Fruit fly (Drosophila melanogaster): ENCODE measurements around the gene Desat1.

Desat1 gene

dm6 chr3R:12406235-12407196 lies 32.9 kb upstream of the Desat1 start, which contains the start of gene CG5167:
CG5167 (plus strand) TSS chr3R:12406532.
- TF ChIP-seq HLH106 (tag; optimal IDR thresholded peaks at IDR 0.05) (peak; percentile 45), Abd-B (GFP tag; optimal IDR thresholded peaks at IDR 0.05) (no peak), woc (GFP tag; optimal IDR thresholded peaks at IDR 0.05) (peak; percentile 48), N (GFP tag; optimal IDR thresholded peaks at IDR 0.05) (no peak), Hnf4 (GFP tag; optimal IDR thresholded peaks at IDR 0.05) (no peak), rgr (GFP tag; optimal IDR thresholded peaks at IDR 0.05) (peak; percentile 69), ey (GFP tag; optimal IDR thresholded peaks at IDR 0.05) (peak; percentile 43), CG9705 (GFP tag; optimal IDR thresholded peaks at IDR 0.05) (peak; percentile 14), Rel (GFP tag; optimal IDR thresholded peaks at IDR 0.05) (no peak), Rel (tag; optimal IDR thresholded peaks at IDR 0.05) (peak; percentile 5), dmrt93B (GFP tag; optimal IDR thresholded peaks at IDR 0.05) (no peak), br (GFP tag; optimal IDR thresholded peaks at IDR 0.05) (peak; percentile 52), psq (GFP tag; optimal IDR thresholded peaks at IDR 0.05) (peak; percentile 54), foxo (GFP tag; optimal IDR thresholded peaks at IDR 0.05) (peak in 1 of 2 experiments; percentile 67), Jra (GFP tag; optimal IDR thresholded peaks at IDR 0.05) (no peak), Mio (GFP tag; optimal IDR thresholded peaks at IDR 0.05) (no peak), Sp1 (GFP tag; optimal IDR thresholded peaks at IDR 0.05) (peak; percentile 58), OdsH (GFP tag; optimal IDR thresholded peaks at IDR 0.05) (peak; percentile 53), CG32264 (GFP tag; optimal IDR thresholded peaks at IDR 0.05) (no peak), fru (GFP tag; optimal IDR thresholded peaks at IDR 0.05) (peak; percentile 82), h (GFP tag; optimal IDR thresholded peaks at IDR 0.05) (peak; percentile 58)

dm6 chr3R:12408160-12408559 lies 31.2 kb upstream of the Desat1 start, which contains the start of gene CG5196:
CG5196 (plus strand) TSS chr3R:12408316.
- TF ChIP-seq CG32264 (GFP tag; optimal IDR thresholded peaks at IDR 0.05) (no peak), Vsx2 (GFP tag; optimal IDR thresholded peaks at IDR 0.05; ENCODE audit: partially characterized antibody) (no peak), GATAd (GFP tag; optimal IDR thresholded peaks at IDR 0.05) (no peak), HLH106 (tag; optimal IDR thresholded peaks at IDR 0.05) (peak; percentile 7), Rel (GFP tag; optimal IDR thresholded peaks at IDR 0.05) (no peak), Rel (tag; optimal IDR thresholded peaks at IDR 0.05) (peak; percentile 27), psq (GFP tag; optimal IDR thresholded peaks at IDR 0.05) (no peak), Sp1 (GFP tag; optimal IDR thresholded peaks at IDR 0.05) (peak; percentile 22), Hnf4 (GFP tag; optimal IDR thresholded peaks at IDR 0.05) (no peak), fru (GFP tag; optimal IDR thresholded peaks at IDR 0.05) (peak; percentile 17)

- no peak for TF ChIP-seq ey (GFP tag; optimal IDR thresholded peaks at IDR 0.05)
- TF ChIP-seq Abd-B (GFP tag; optimal IDR thresholded peaks at IDR 0.05) = no peak
- TF ChIP-seq br (GFP tag; optimal IDR thresholded peaks at IDR 0.05) = no peak
- TF ChIP-seq Vsx2 (GFP tag; optimal IDR thresholded peaks at IDR 0.05; ENCODE audit: partially characterized antibody) = no peak
- no peak for TF ChIP-seq foxo (GFP tag; optimal IDR thresholded peaks at IDR 0.05)
- TF ChIP-seq CG32264 (GFP tag; optimal IDR thresholded peaks at IDR 0.05) = no peak
- no peak for TF ChIP-seq CrebA (GFP tag; optimal IDR thresholded peaks at IDR 0.05; ENCODE audit: borderline replicate concordance)
- TF ChIP-seq fru (GFP tag; optimal IDR thresholded peaks at IDR 0.05) = no peak
- no peak for TF ChIP-seq tai (GFP tag; optimal IDR thresholded peaks at IDR 0.05)
- TF ChIP-seq lola (GFP tag; optimal IDR thresholded peaks at IDR 0.05) = no peak
- no peak for TF ChIP-seq h (GFP tag; optimal IDR thresholded peaks at IDR 0.05)
- no peak for TF ChIP-seq sage (GFP tag; optimal IDR thresholded peaks at IDR 0.05)
- no peak for TF ChIP-seq Dif (GFP tag; optimal IDR thresholded peaks at IDR 0.05; ENCODE audit: partially characterized antibody)
- TF ChIP-seq HLH106 (tag; optimal IDR thresholded peaks at IDR 0.05) = no peak
- no peak for TF ChIP-seq woc (GFP tag; optimal IDR thresholded peaks at IDR 0.05)
- no peak for TF ChIP-seq dmrt93B (GFP tag; optimal IDR thresholded peaks at IDR 0.05)
- TF ChIP-seq Sp1 (GFP tag; optimal IDR thresholded peaks at IDR 0.05) = no peak
- TF ChIP-seq Hr78 (GFP tag; optimal IDR thresholded peaks at IDR 0.05) = no peak
Measured at dm6 chr3R:12411449-12411848, 28.0 kb upstream of the Desat1 start.

- TF ChIP-seq Rel (GFP tag; optimal IDR thresholded peaks at IDR 0.05) (no peak), Rel (tag; optimal IDR thresholded peaks at IDR 0.05) (peak; percentile 83), sv (GFP tag; optimal IDR thresholded peaks at IDR 0.05) (no peak), Dfd (GFP tag; optimal IDR thresholded peaks at IDR 0.05) (no peak), psq (GFP tag; optimal IDR thresholded peaks at IDR 0.05) (peak; percentile 4), Sp1 (GFP tag; optimal IDR thresholded peaks at IDR 0.05) (peak; percentile 26)
Measured at dm6 chr3R:12413274-12413958, 26.0 kb upstream of the Desat1 start, which contains the start of the genes Dip-C and pps. Dip-C (minus strand) TSS chr3R:12413759. pps (plus strand) TSS chr3R:12413828.

Data from whole organism, wandering third instar larva.